Fruit fly (Drosophila melanogaster) whole organism, pupa: ENCODE measurements around the gene Mdr65.
A peak's percentile ranks its signal among the peaks of the same experiment; 100 is the strongest.

Source experiments
- CG34367 ChIP-seq: fragments of 200-800 bp; sonication (Bioruptor generic); optimal IDR thresholded peaks from 2 replicates; lab custom pipeline; 2018; ENCODE audit warnings: missing biosample characterization, mild to moderate bottlenecking, missing genetic modification characterization
- D1 ChIP-seq: fragments of 200-800 bp; sonication (Bioruptor generic); optimal IDR thresholded peaks from 2 replicates; lab custom pipeline; 2018; ENCODE audit warnings: missing biosample characterization, mild to moderate bottlenecking, missing genetic modification characterization, moderate library complexity
- Pif1A ChIP-seq: fragments of 200-800 bp; sonication (Bioruptor generic); optimal IDR thresholded peaks from 3 replicates; lab custom pipeline; 2016; ENCODE audit warnings: missing biosample characterization, missing genetic modification characterization

- TF ChIP-seq Pif1A (no peak), CG34367 (no peak), D1 (tag; lab: Kevin White, UChicago) (peak; percentile 48)
These were observed 18.6 kb upstream of the Mdr65 start for dm6 chr3L:6263896-6264841.
